Worm (Caenorhabditis elegans) whole organism, early embryonic: ENCODE measurements around the gene sre-47.

Source experiments
- B0310.2 ChIP-seq: sonication (generic microtip); optimal IDR thresholded peaks from 2 replicates; lab custom pipeline; 2016; ENCODE audit warnings: mild to moderate bottlenecking, missing genetic modification characterization, missing compliant biosample characterization
- aly-1 ChIP-seq: sonication (generic microtip); optimal IDR thresholded peaks from 2 replicates; lab custom pipeline; 2016; ENCODE audit warnings: missing genetic modification characterization, missing compliant biosample characterization
- ama-1 ChIP-seq: fragments of 150-350 bp; optimal IDR thresholded peaks from 2 replicates; lab custom pipeline; 2014
- ceh-13 ChIP-seq: fragments of 200-800 bp; sonication (Bioruptor generic); optimal IDR thresholded peaks from 2 replicates; lab custom pipeline; 2018; ENCODE audit warnings: mild to moderate bottlenecking, missing genetic modification characterization, missing compliant biosample characterization
- ets-7 ChIP-seq: sonication (generic microtip); optimal IDR thresholded peaks from 2 replicates; lab custom pipeline; 2016; ENCODE audit warnings: missing genotype, missing genetic modification characterization, missing compliant biosample characterization
- flt-1 ChIP-seq: fragments of 200-800 bp; sonication (Bioruptor generic); IDR thresholded peaks from 2 replicates; pipeline ENCODE4 v1.3.6; 2022; ENCODE audit warnings: missing genetic modification characterization, missing compliant biosample characterization
- hmbx-1 ChIP-seq: sonication (generic microtip); optimal IDR thresholded peaks from 2 replicates; lab custom pipeline; 2016; ENCODE audit warnings: mild to moderate bottlenecking, missing genetic modification characterization, missing compliant biosample characterization
- hnd-1 ChIP-seq: sonication (generic microtip); optimal IDR thresholded peaks from 2 replicates; lab custom pipeline; 2016; ENCODE audit warnings: missing genetic modification characterization, missing compliant biosample characterization
- pes-1 ChIP-seq: fragments of 200-800 bp; sonication (Bioruptor generic); IDR thresholded peaks from 2 replicates; pipeline ENCODE4 v1.3.6; 2022; ENCODE audit warnings: missing genetic modification reagents, missing genetic modification characterization, missing compliant biosample characterization
- scrt-1 ChIP-seq: fragments of 200-800 bp; sonication (Bioruptor generic); IDR thresholded peaks from 2 replicates; pipeline ENCODE4 v1.3.6; 2022; ENCODE audit warnings: missing genetic modification characterization, missing compliant biosample characterization
- tbx-11 ChIP-seq: fragments of 200-800 bp; sonication (Bioruptor generic); IDR thresholded peaks from 2 replicates; pipeline ENCODE4 v1.3.6; 2022; ENCODE audit warnings: missing genetic modification characterization, missing compliant biosample characterization
- tbx-37 ChIP-seq: fragments of 200-800 bp; sonication (Bioruptor generic); conservative IDR thresholded peaks from 2 replicates; pipeline ENCODE4 v1.3.6; 2022; ENCODE audit warnings: missing genetic modification reagents, missing genetic modification characterization, missing compliant biosample characterization

- TF ChIP-seq ets-7 (no peak), aly-1 (tag; lab: Kevin White, UChicago) (no peak), hnd-1 (tag; lab: Kevin White, UChicago) (no peak), ama-1 (no peak), B0310.2 (tag; lab: Kevin White, UChicago) (no peak), tbx-37 (no peak), flt-1 (GFP tag; lab: Robert Waterston, UW) (no peak), ceh-13 (no peak), scrt-1 (GFP tag; lab: Robert Waterston, UW) (no peak), pes-1 (no peak), hmbx-1 (tag; lab: Kevin White, UChicago) (no peak), tbx-11 (GFP tag; lab: Robert Waterston, UW) (no peak)
These were observed 46.2 kb downstream of the sre-47 start for ce11 chrII:13938290-13938689.
